Fruit fly (Drosophila melanogaster) whole organism, wandering third instar larva: ENCODE data around the gene CG33777.

Experiments used
- Abd-B ChIP-seq: fragments of >200 bp; optimal IDR thresholded peaks from 2 replicates; lab custom pipeline; 2017; ENCODE audit warnings: missing biosample characterization, missing genetic modification characterization
- CG32264 ChIP-seq: fragments of 200-800 bp; sonication (Bioruptor generic); optimal IDR thresholded peaks from 2 replicates; lab custom pipeline; 2016; ENCODE audit warnings: missing biosample characterization, missing genetic modification characterization
- CG9705 ChIP-seq: fragments of 200-800 bp; sonication (Bioruptor generic); optimal IDR thresholded peaks from 2 replicates; lab custom pipeline; 2018; ENCODE audit warnings: missing biosample characterization, mild to moderate bottlenecking, missing genetic modification characterization
- CrebA ChIP-seq: fragments of 200-800 bp; sonication (Bioruptor generic); optimal IDR thresholded peaks from 2 replicates; lab custom pipeline; 2016; ENCODE audit warnings: missing biosample characterization, mild to moderate bottlenecking, missing genetic modification characterization, borderline replicate concordance
- Dfd ChIP-seq: fragments of >200 bp; optimal IDR thresholded peaks from 2 replicates; lab custom pipeline; 2017; ENCODE audit warnings: missing biosample characterization, missing genetic modification characterization
- Dif ChIP-seq: fragments of 200-275, 200-300 bp; sonication (Bioruptor generic); optimal IDR thresholded peaks from 2 replicates; lab custom pipeline; 2018; ENCODE audit warnings: missing biosample characterization, missing genetic modification characterization; ENCODE audit not compliant: partially characterized antibody
- GATAd ChIP-seq: sonication (Bioruptor generic); optimal IDR thresholded peaks from 2 replicates; lab custom pipeline; 2016; ENCODE audit warnings: missing biosample characterization, missing genetic modification characterization
- HLH106 ChIP-seq: fragments of 200-800 bp; optimal IDR thresholded peaks from 3 replicates; lab custom pipeline; 2019; ENCODE audit warnings: missing biosample characterization, mild to moderate bottlenecking, missing genetic modification characterization, moderate library complexity
- Hnf4 ChIP-seq: fragments of 200-800 bp; sonication (Bioruptor generic); optimal IDR thresholded peaks from 2 replicates; lab custom pipeline; 2016; ENCODE audit warnings: missing biosample characterization, mild to moderate bottlenecking, missing genetic modification characterization
- Hr78 ChIP-seq: fragments of >200 bp; optimal IDR thresholded peaks from 2 replicates; lab custom pipeline; 2017; ENCODE audit warnings: missing biosample characterization, missing genetic modification characterization
- Hr83 ChIP-seq: fragments of 200-300 bp; sonication (Bioruptor generic); optimal IDR thresholded peaks from 2 replicates; lab custom pipeline; 2016; ENCODE audit warnings: missing biosample characterization, mild to moderate bottlenecking, missing genetic modification characterization, moderate library complexity; ENCODE audit not compliant: poor library complexity, severe bottlenecking
- Jra ChIP-seq: sonication (Bioruptor generic); optimal IDR thresholded peaks from 2 replicates; lab custom pipeline; 2016; ENCODE audit warnings: missing biosample characterization, missing genetic modification characterization
- Mio ChIP-seq: sonication (Bioruptor generic); optimal IDR thresholded peaks from 2 replicates; lab custom pipeline; 2016; ENCODE audit warnings: missing biosample characterization, missing genetic modification characterization
- Myc ChIP-seq: fragments of >200 bp; optimal IDR thresholded peaks from 2 replicates; lab custom pipeline; 2017
- N ChIP-seq: fragments of >200 bp; optimal IDR thresholded peaks from 2 replicates; lab custom pipeline; 2018; ENCODE audit warnings: missing biosample characterization, missing external identifiers, missing genetic modification characterization
- OdsH ChIP-seq: fragments of 200-800 bp; sonication (Bioruptor generic); optimal IDR thresholded peaks from 2 replicates; lab custom pipeline; 2016; ENCODE audit warnings: missing biosample characterization, mild to moderate bottlenecking, missing genetic modification characterization
- Rel ChIP-seq, 2 experiments: fragments of 200-800 bp; sonication (Bioruptor generic) in 1 of 2; optimal IDR thresholded peaks; 2 replicates in 1 of 2; 3 replicates in 1 of 2; lab custom pipeline; 2016 to 2019; ENCODE audit warnings: mild to moderate bottlenecking in 2 of 2, missing biosample characterization in 2 of 2, missing genetic modification characterization in 2 of 2, moderate library complexity in 1 of 2
- Sp1 ChIP-seq: fragments of 200-800 bp; sonication (Bioruptor generic); optimal IDR thresholded peaks from 3 replicates; lab custom pipeline; 2019; ENCODE audit warnings: missing biosample characterization, mild to moderate bottlenecking, missing genetic modification characterization, moderate library complexity
- Vsx2 ChIP-seq: fragments of 200-300, 225-300 bp; sonication (Bioruptor generic); optimal IDR thresholded peaks from 2 replicates; lab custom pipeline; 2018; ENCODE audit warnings: missing biosample characterization, missing genetic modification characterization; ENCODE audit not compliant: partially characterized antibody
- br ChIP-seq: fragments of 200-800 bp; sonication (Bioruptor generic); optimal IDR thresholded peaks from 2 replicates; lab custom pipeline; 2016; ENCODE audit warnings: missing biosample characterization, missing genetic modification characterization
- brk ChIP-seq: fragments of 200-800 bp; sonication (Bioruptor generic); optimal IDR thresholded peaks from 2 replicates; lab custom pipeline; 2016; ENCODE audit warnings: missing biosample characterization, mild to moderate bottlenecking, missing genetic modification characterization
- dl ChIP-seq, 2 experiments: fragments of 175-275, 200-275 bp in 1 of 2; fragments of 200-275 bp in 1 of 2; sonication (Bioruptor generic); optimal IDR thresholded peaks; lab custom pipeline; 2018; ENCODE audit warnings: mild to moderate bottlenecking in 2 of 2, missing biosample characterization in 2 of 2, missing genetic modification characterization in 2 of 2, moderate library complexity in 2 of 2; ENCODE audit not compliant: partially characterized antibody in 2 of 2, insufficient read depth in 1 of 2
- dmrt93B ChIP-seq: fragments of 200-800 bp; sonication (Bioruptor generic); optimal IDR thresholded peaks from 2 replicates; lab custom pipeline; 2018; ENCODE audit warnings: missing biosample characterization, mild to moderate bottlenecking, missing genetic modification characterization
- dsf ChIP-seq: sonication (Bioruptor generic); optimal IDR thresholded peaks from 2 replicates; lab custom pipeline; 2016; ENCODE audit warnings: missing biosample characterization, missing genetic modification characterization, borderline replicate concordance
- ey ChIP-seq: fragments of 200-800 bp; sonication (Bioruptor generic); optimal IDR thresholded peaks from 2 replicates; lab custom pipeline; 2016; ENCODE audit warnings: missing biosample characterization, missing genetic modification characterization
- foxo ChIP-seq, 2 experiments: fragments of 200-800 bp; sonication (Bioruptor generic); optimal IDR thresholded peaks; 2 replicates in 1 of 2; 3 replicates in 1 of 2; lab custom pipeline; 2016 to 2017; ENCODE audit warnings: missing biosample characterization in 2 of 2, missing genetic modification characterization in 2 of 2
- fru ChIP-seq: fragments of 200-800 bp; sonication (Bioruptor generic); optimal IDR thresholded peaks from 3 replicates; lab custom pipeline; 2016; ENCODE audit warnings: missing biosample characterization, mild to moderate bottlenecking, missing genetic modification characterization
- h ChIP-seq: fragments of 200-800 bp; sonication (Bioruptor generic); optimal IDR thresholded peaks from 3 replicates; lab custom pipeline; 2016; ENCODE audit warnings: missing biosample characterization, mild to moderate bottlenecking, missing genetic modification characterization
- jim ChIP-seq: fragments of 175-275, 200-325 bp; sonication (Bioruptor generic); optimal IDR thresholded peaks from 2 replicates; lab custom pipeline; 2016; ENCODE audit warnings: missing biosample characterization, mild to moderate bottlenecking, missing genetic modification characterization
- lola ChIP-seq: fragments of >200 bp; optimal IDR thresholded peaks from 2 replicates; lab custom pipeline; 2017; ENCODE audit warnings: missing biosample characterization, missing genetic modification characterization
- pan ChIP-seq: fragments of >200 bp; optimal IDR thresholded peaks from 2 replicates; lab custom pipeline; 2017
- psq ChIP-seq: fragments of 200-800 bp; sonication (Bioruptor generic); optimal IDR thresholded peaks from 3 replicates; lab custom pipeline; 2017; ENCODE audit warnings: missing biosample characterization, mild to moderate bottlenecking, missing genetic modification characterization, moderate library complexity
- rgr ChIP-seq: fragments of 200-800 bp; sonication (Bioruptor generic); optimal IDR thresholded peaks from 3 replicates; lab custom pipeline; 2016; ENCODE audit warnings: missing biosample characterization, mild to moderate bottlenecking, missing genetic modification characterization
- sage ChIP-seq: fragments of 200-800 bp; sonication (Bioruptor generic); optimal IDR thresholded peaks from 2 replicates; lab custom pipeline; 2016; ENCODE audit warnings: missing biosample characterization, mild to moderate bottlenecking, missing genetic modification characterization
- sv ChIP-seq: fragments of 200-800 bp; sonication (Bioruptor generic); optimal IDR thresholded peaks from 3 replicates; lab custom pipeline; 2016; ENCODE audit warnings: missing biosample characterization, missing genetic modification characterization
- tai ChIP-seq: sonication (Bioruptor generic); optimal IDR thresholded peaks from 2 replicates; lab custom pipeline; 2016; ENCODE audit warnings: missing biosample characterization, missing genetic modification characterization
- usp ChIP-seq: fragments of >200 bp; optimal IDR thresholded peaks from 2 replicates; lab custom pipeline; 2017; ENCODE audit warnings: missing biosample characterization, missing genetic modification characterization
- woc ChIP-seq: sonication (Bioruptor generic); optimal IDR thresholded peaks from 2 replicates; lab custom pipeline; 2016; ENCODE audit warnings: missing biosample characterization, mild to moderate bottlenecking, missing genetic modification characterization

The CG33777 gene

dm6 chr3L:4549341-4549740 lies 5.7 kb downstream of the CG33777 start:
- no peak for TF ChIP-seq Rel (GFP tag; optimal IDR thresholded peaks at IDR 0.05; lab: Kevin White, UChicago)
- peak; percentile 54 for TF ChIP-seq Rel (tag; optimal IDR thresholded peaks at IDR 0.05; lab: Kevin White, UChicago)
- TF ChIP-seq dl (GFP tag; optimal IDR thresholded peaks at IDR 0.05; lab: Kevin White, UChicago; ENCODE audit: insufficient read depth in 1 of 2, partially characterized antibody in 2 of 2): no peak
- TF ChIP-seq, all 38 proteins: peak for 1

- TF ChIP-seq pan (no peak), br (GFP tag; lab: Kevin White, UChicago) (no peak), psq (no peak), Vsx2 (no peak), h (GFP tag; lab: Kevin White, UChicago) (no peak), sv (no peak), N (GFP tag; lab: Kevin White, UChicago) (no peak), Mio (GFP tag; lab: Kevin White, UChicago) (no peak), Sp1 (GFP tag; lab: Kevin White, UChicago) (no peak), sage (GFP tag; lab: Kevin White, UChicago) (no peak), dl (GFP tag; optimal IDR thresholded peaks at IDR 0.05; lab: Kevin White, UChicago; ENCODE audit: insufficient read depth in 1 of 2, partially characterized antibody in 2 of 2) (no peak), HLH106 (no peak), dsf (GFP tag; lab: Kevin White, UChicago) (no peak), Rel (GFP tag; optimal IDR thresholded peaks at IDR 0.05; lab: Kevin White, UChicago) (no peak), Rel (tag; optimal IDR thresholded peaks at IDR 0.05; lab: Kevin White, UChicago) (no peak), brk (GFP tag; lab: Kevin White, UChicago) (no peak), tai (GFP tag; lab: Kevin White, UChicago) (no peak), ey (GFP tag; lab: Kevin White, UChicago) (no peak), Jra (no peak)
Observed at dm6 chr3L:4548380-4548779, 6.7 kb downstream of the CG33777 start.

dm6 chr3L:4546650-4547049 lies 8.4 kb downstream of the CG33777 start:
- TF ChIP-seq Jra: no peak
- TF ChIP-seq HLH106: peak; percentile 67
- TF ChIP-seq pan: no peak
- TF ChIP-seq Sp1 (GFP tag; lab: Kevin White, UChicago): peak; percentile 67
- TF ChIP-seq foxo (GFP tag; optimal IDR thresholded peaks at IDR 0.05; lab: Kevin White, UChicago): peak in 1 of 2 experiments; percentile 64
- no peak for TF ChIP-seq Hr78 (GFP tag; lab: Kevin White, UChicago)
- TF ChIP-seq Vsx2: no peak
- no peak for TF ChIP-seq Dfd
- peak; percentile 29 for TF ChIP-seq Rel (GFP tag; optimal IDR thresholded peaks at IDR 0.05; lab: Kevin White, UChicago)
- no peak for TF ChIP-seq Rel (tag; optimal IDR thresholded peaks at IDR 0.05; lab: Kevin White, UChicago)
- TF ChIP-seq CG9705 (GFP tag; lab: Kevin White, UChicago): no peak
- TF ChIP-seq sage (GFP tag; lab: Kevin White, UChicago): no peak
- TF ChIP-seq Hnf4: peak; percentile 53
- TF ChIP-seq fru (GFP tag; lab: Kevin White, UChicago): peak; percentile 65
- TF ChIP-seq Myc: no peak
- TF ChIP-seq dsf (GFP tag; lab: Kevin White, UChicago): no peak
- TF ChIP-seq lola (GFP tag; lab: Kevin White, UChicago): no peak
- no peak for TF ChIP-seq N (GFP tag; lab: Kevin White, UChicago)
- peak; percentile 22 for TF ChIP-seq woc (GFP tag; lab: Kevin White, UChicago)
- peak; percentile 67 for TF ChIP-seq rgr
- TF ChIP-seq brk (GFP tag; lab: Kevin White, UChicago): peak; percentile 54
- no peak for TF ChIP-seq jim (GFP tag; lab: Kevin White, UChicago)
- TF ChIP-seq dl (GFP tag; optimal IDR thresholded peaks at IDR 0.05; lab: Kevin White, UChicago; ENCODE audit: insufficient read depth in 1 of 2, partially characterized antibody in 2 of 2): no peak
- TF ChIP-seq tai (GFP tag; lab: Kevin White, UChicago): peak; percentile 44
- TF ChIP-seq dmrt93B (GFP tag; lab: Kevin White, UChicago): peak; percentile 29
- no peak for TF ChIP-seq Hr83
- TF ChIP-seq psq: peak; percentile 66
- no peak for TF ChIP-seq Abd-B (GFP tag; lab: Kevin White, UChicago)
- TF ChIP-seq h (GFP tag; lab: Kevin White, UChicago): peak; percentile 68
- TF ChIP-seq Dif (GFP tag; lab: Kevin White, UChicago): no peak
- TF ChIP-seq CrebA (GFP tag; lab: Kevin White, UChicago): no peak
- no peak for TF ChIP-seq GATAd (GFP tag; lab: Kevin White, UChicago)
- TF ChIP-seq usp (GFP tag; lab: Kevin White, UChicago): no peak
- peak; percentile 54 for TF ChIP-seq br (GFP tag; lab: Kevin White, UChicago)
- no peak for TF ChIP-seq Mio (GFP tag; lab: Kevin White, UChicago)
- no peak for TF ChIP-seq CG32264 (GFP tag; lab: Kevin White, UChicago)
- TF ChIP-seq ey (GFP tag; lab: Kevin White, UChicago): peak; percentile 67
- peak; percentile 76 for TF ChIP-seq OdsH (GFP tag; lab: Kevin White, UChicago)
- peak; percentile 20 for TF ChIP-seq sv
